Worm (Caenorhabditis elegans): ENCODE results near the gene mrp-6.

ce11 chrX:4186656-4187055, at the start of gene mrp-6:
- TF ChIP-seq unc-62 (GFP tag; optimal IDR thresholded peaks at IDR 0.05) (no peak), lin-35 (GFP tag; optimal IDR thresholded peaks at IDR 0.05) (no peak), Y95B8A.8 (GFP tag; IDR thresholded peaks at IDR 0.05) (no peak), F49E8.2 (tag; optimal IDR thresholded peaks at IDR 0.05; ENCODE audit: insufficient read depth) (no peak)
